Fruit fly (Drosophila melanogaster) whole organism, embryonic: ENCODE measurements around the gene CG5815.

ENCODE experiments used
- Antp ChIP-seq: fragments of 200-800 bp; sonication (Bioruptor generic); optimal IDR thresholded peaks from 3 replicates; lab custom pipeline; 2016; ENCODE audit warnings: missing biosample characterization, missing genetic modification characterization
- Bgb ChIP-seq: fragments of 200-800 bp; sonication (Bioruptor generic); IDR thresholded peaks from 2 replicates; pipeline ENCODE4 v1.3.6; 2022; ENCODE audit warnings: missing biosample characterization, missing genetic modification characterization; ENCODE audit not compliant: partially characterized antibody
- C15 ChIP-seq: fragments of 200-800 bp; sonication (Bioruptor generic); IDR thresholded peaks from 3 replicates; pipeline ENCODE4 v1.3.6; 2022; ENCODE audit warnings: missing biosample characterization, missing genetic modification characterization
- CG10147 ChIP-seq: fragments of 200-800 bp; sonication (Bioruptor generic); optimal IDR thresholded peaks from 2 replicates; lab custom pipeline; 2019; ENCODE audit warnings: missing biosample characterization, mild to moderate bottlenecking, missing genetic modification characterization, moderate library complexity
- CG10209 ChIP-seq: fragments of 200-800 bp; sonication (Bioruptor generic); optimal IDR thresholded peaks from 3 replicates; lab custom pipeline; 2017; ENCODE audit warnings: missing biosample characterization, mild to moderate bottlenecking, missing genetic modification characterization, missing genetic modification reagents
- CG10959 ChIP-seq: fragments of 200-800 bp; sonication (Bioruptor generic); IDR thresholded peaks from 2 replicates; pipeline ENCODE4 v1.3.6; 2022; ENCODE audit warnings: missing biosample characterization, missing genetic modification characterization
- CG10979 ChIP-seq: fragments of 200-800 bp; sonication (Bioruptor generic); optimal IDR thresholded peaks from 2 replicates; lab custom pipeline; 2018; ENCODE audit warnings: missing biosample characterization, mild to moderate bottlenecking, missing genetic modification characterization, moderate library complexity
- CG11723 ChIP-seq: fragments of 200-800 bp; sonication (Bioruptor generic); optimal IDR thresholded peaks from 2 replicates; lab custom pipeline; 2017; ENCODE audit warnings: missing biosample characterization, mild to moderate bottlenecking, missing genetic modification characterization
- CG12104 ChIP-seq: fragments of 200-800 bp; sonication (Bioruptor generic); optimal IDR thresholded peaks from 3 replicates; lab custom pipeline; 2016; ENCODE audit warnings: missing biosample characterization, missing genetic modification characterization
- CG13123 ChIP-seq: fragments of 200-800 bp; sonication (Bioruptor generic); optimal IDR thresholded peaks from 2 replicates; lab custom pipeline; 2016; ENCODE audit warnings: missing biosample characterization, missing genetic modification characterization
- CG17359 ChIP-seq: fragments of 200-800 bp; sonication (Bioruptor generic); optimal IDR thresholded peaks from 3 replicates; lab custom pipeline; 2018; ENCODE audit warnings: missing biosample characterization, mild to moderate bottlenecking, missing genetic modification characterization, moderate library complexity
- CG17361 ChIP-seq: fragments of 200-800 bp; sonication (Bioruptor generic); IDR thresholded peaks from 3 replicates; pipeline ENCODE4 v1.3.6; 2022; ENCODE audit warnings: missing biosample characterization, missing genetic modification characterization
- CG18262 ChIP-seq: fragments of 200-800 bp; optimal IDR thresholded peaks from 3 replicates; lab custom pipeline; 2019; ENCODE audit warnings: missing biosample characterization, mild to moderate bottlenecking, missing genetic modification characterization, moderate library complexity
- CG32532 ChIP-seq: fragments of 200-800 bp; sonication (Bioruptor generic); IDR thresholded peaks from 2 replicates; pipeline ENCODE4 v1.3.6; 2022; ENCODE audit warnings: missing biosample characterization, missing genetic modification characterization
- CG4854 ChIP-seq: fragments of 200-800 bp; sonication (Bioruptor generic); optimal IDR thresholded peaks from 2 replicates; lab custom pipeline; 2016; ENCODE audit warnings: missing biosample characterization, missing genetic modification characterization, inconsistent platforms
- CG6765 ChIP-seq: fragments of 200-800 bp; sonication (Bioruptor generic); optimal IDR thresholded peaks from 3 replicates; lab custom pipeline; 2017; ENCODE audit warnings: missing biosample characterization, mild to moderate bottlenecking, missing genetic modification characterization
- CG8281 ChIP-seq: fragments of 200-800 bp; sonication (Bioruptor generic); optimal IDR thresholded peaks from 2 replicates; lab custom pipeline; 2018; ENCODE audit warnings: missing biosample characterization, mild to moderate bottlenecking, missing genetic modification characterization, moderate library complexity
- CG8944 ChIP-seq: fragments of 200-800 bp; sonication (Bioruptor generic); optimal IDR thresholded peaks from 3 replicates; lab custom pipeline; 2016; ENCODE audit warnings: missing biosample characterization, missing genetic modification characterization
- CG9437 ChIP-seq: fragments of 200-800 bp; sonication (Bioruptor generic); optimal IDR thresholded peaks from 2 replicates; lab custom pipeline; 2018; ENCODE audit warnings: missing biosample characterization, mild to moderate bottlenecking, missing genetic modification characterization
- CG9817 ChIP-seq: fragments of 200-800 bp; sonication (Bioruptor generic); optimal IDR thresholded peaks from 2 replicates; lab custom pipeline; 2018; ENCODE audit warnings: missing biosample characterization, mild to moderate bottlenecking, missing genetic modification characterization, moderate library complexity
- CHES-1-like ChIP-seq: fragments of 200-800 bp; sonication (Bioruptor generic); optimal IDR thresholded peaks from 2 replicates; lab custom pipeline; 2016; ENCODE audit warnings: missing biosample characterization, missing genetic modification characterization
- D19B ChIP-seq: fragments of 200-800 bp; sonication (Bioruptor generic); optimal IDR thresholded peaks from 2 replicates; lab custom pipeline; 2017; ENCODE audit warnings: missing biosample characterization, mild to moderate bottlenecking, missing genetic modification characterization
- Ets65A ChIP-seq: fragments of 200-800 bp; sonication (Bioruptor generic); peaks from one replicate; lab custom pipeline; 2016; ENCODE audit warnings: missing biosample characterization, missing genetic modification characterization
- Fer1 ChIP-seq: fragments of 200-800 bp; sonication (Bioruptor generic); optimal IDR thresholded peaks from 2 replicates; lab custom pipeline; 2017; ENCODE audit warnings: missing biosample characterization, mild to moderate bottlenecking, missing genetic modification characterization
- HHEX ChIP-seq: fragments of 200-800 bp; sonication (Bioruptor generic); optimal IDR thresholded peaks from 3 replicates; lab custom pipeline; 2017; ENCODE audit warnings: missing biosample characterization, mild to moderate bottlenecking, missing genetic modification characterization, missing genetic modification reagents
- HLH3B ChIP-seq: fragments of 200-800 bp; sonication (Bioruptor generic); IDR thresholded peaks from 2 replicates; pipeline ENCODE4 v1.3.6; 2022; ENCODE audit warnings: missing biosample characterization, missing genetic modification characterization
- Meics ChIP-seq: fragments of 200-800 bp; sonication (Bioruptor generic); optimal IDR thresholded peaks from 2 replicates; lab custom pipeline; 2017; ENCODE audit warnings: missing biosample characterization, mild to moderate bottlenecking, missing genetic modification characterization
- Rfx ChIP-seq: fragments of 200-800 bp; sonication (Bioruptor generic); IDR thresholded peaks from 2 replicates; pipeline ENCODE4 v1.3.6; 2022; ENCODE audit warnings: missing biosample characterization, missing genetic modification characterization
- Sox102F ChIP-seq: fragments of 200-800 bp; sonication (Bioruptor generic); optimal IDR thresholded peaks from 2 replicates; lab custom pipeline; 2018; ENCODE audit warnings: missing biosample characterization, mild to moderate bottlenecking, missing genetic modification characterization, moderate library complexity
- Spps ChIP-seq: fragments of 200-800 bp; sonication (Bioruptor generic); optimal IDR thresholded peaks from 2 replicates; lab custom pipeline; 2018; ENCODE audit warnings: missing biosample characterization, mild to moderate bottlenecking, missing genetic modification characterization
- Tbp ChIP-seq: fragments of >200 bp; optimal IDR thresholded peaks from 2 replicates; lab custom pipeline; 2018; ENCODE audit warnings: missing biosample characterization, missing genetic modification characterization
- Xbp1 ChIP-seq: fragments of 200-800 bp; sonication (Bioruptor generic); optimal IDR thresholded peaks from 3 replicates; lab custom pipeline; 2016; ENCODE audit warnings: missing biosample characterization, mild to moderate bottlenecking, missing genetic modification characterization
- YL-1 ChIP-seq: fragments of 200-800 bp; sonication (Bioruptor generic); optimal IDR thresholded peaks from 3 replicates; lab custom pipeline; 2017; ENCODE audit warnings: missing biosample characterization, mild to moderate bottlenecking, missing genetic modification characterization
- abd-A ChIP-seq: fragments of 200-800 bp; sonication (Bioruptor generic); optimal IDR thresholded peaks from 3 replicates; lab custom pipeline; 2019; ENCODE audit warnings: missing biosample characterization, mild to moderate bottlenecking, missing genetic modification characterization, moderate library complexity
- bigmax ChIP-seq: fragments of 200-800 bp; sonication (Bioruptor generic); optimal IDR thresholded peaks from 2 replicates; lab custom pipeline; 2018; ENCODE audit warnings: missing biosample characterization, mild to moderate bottlenecking, missing genetic modification characterization
- btn ChIP-seq: fragments of 200-800 bp; sonication (Bioruptor generic); optimal IDR thresholded peaks from 2 replicates; lab custom pipeline; 2016; ENCODE audit warnings: missing biosample characterization, missing genetic modification characterization
- crol ChIP-seq: fragments of 200-800 bp; sonication (Bioruptor generic); IDR thresholded peaks from 2 replicates; pipeline ENCODE4 v1.3.6; 2022; ENCODE audit warnings: missing biosample characterization, missing genetic modification characterization
- cwo ChIP-seq: fragments of 200-800 bp; sonication (Bioruptor generic); optimal IDR thresholded peaks from 3 replicates; lab custom pipeline; 2017; ENCODE audit warnings: missing biosample characterization, missing genetic modification characterization, mild to moderate bottlenecking, moderate library complexity, missing genetic modification reagents
- dan ChIP-seq: fragments of 200-800 bp; sonication (Bioruptor generic); IDR thresholded peaks from 2 replicates; pipeline ENCODE4 v1.3.6; 2022; ENCODE audit warnings: missing biosample characterization, missing genetic modification characterization
- dati ChIP-seq: fragments of 200-800 bp; sonication (Bioruptor generic); IDR thresholded peaks from 2 replicates; pipeline ENCODE4 v1.3.6; 2022; ENCODE audit warnings: missing biosample characterization, missing genetic modification characterization
- disco-r ChIP-seq: fragments of 200-800 bp; sonication (Bioruptor generic); optimal IDR thresholded peaks from 2 replicates; lab custom pipeline; 2016; ENCODE audit warnings: missing biosample characterization, missing genetic modification characterization
- exex ChIP-seq: fragments of 200-800 bp; sonication (Bioruptor generic); optimal IDR thresholded peaks from 4 replicates; lab custom pipeline; 2018; ENCODE audit warnings: missing biosample characterization, mild to moderate bottlenecking, missing genetic modification characterization, moderate library complexity
- eyg ChIP-seq: fragments of 200-800 bp; sonication (Bioruptor generic); optimal IDR thresholded peaks from 3 replicates; lab custom pipeline; 2016; ENCODE audit warnings: missing biosample characterization, missing genetic modification characterization
- gsb-n ChIP-seq: fragments of 200-800 bp; sonication (Bioruptor generic); optimal IDR thresholded peaks from 3 replicates; lab custom pipeline; 2018; ENCODE audit warnings: missing biosample characterization, mild to moderate bottlenecking, missing genetic modification characterization
- hb ChIP-seq: fragments of 200-800 bp; sonication (Bioruptor generic); IDR thresholded peaks from 3 replicates; pipeline ENCODE4 v1.3.6; 2022; ENCODE audit warnings: missing biosample characterization, missing genetic modification characterization; ENCODE audit not compliant: partially characterized antibody
- jumu ChIP-seq: fragments of 200-800 bp; sonication (Bioruptor generic); optimal IDR thresholded peaks from 3 replicates; lab custom pipeline; 2016; ENCODE audit warnings: missing biosample characterization, missing genetic modification characterization
- kah ChIP-seq: fragments of 200-800 bp; sonication (Bioruptor generic); optimal IDR thresholded peaks from 2 replicates; lab custom pipeline; 2018; ENCODE audit warnings: missing biosample characterization, mild to moderate bottlenecking, missing genetic modification characterization
- kni ChIP-seq: fragments of 200-800 bp; sonication (Bioruptor generic); optimal IDR thresholded peaks from 3 replicates; lab custom pipeline; 2017; ENCODE audit warnings: mild to moderate bottlenecking, missing biosample characterization, missing genetic modification reagents, missing genetic modification characterization
- maf-S ChIP-seq: fragments of 200-800 bp; sonication (Bioruptor generic); optimal IDR thresholded peaks from 2 replicates; lab custom pipeline; 2016; ENCODE audit warnings: missing biosample characterization, missing genetic modification characterization
- mirr ChIP-seq: fragments of 200-800 bp; sonication (Bioruptor generic); optimal IDR thresholded peaks from 3 replicates; lab custom pipeline; 2018; ENCODE audit warnings: missing biosample characterization, mild to moderate bottlenecking, missing genetic modification characterization
- otp ChIP-seq: fragments of 200-800 bp; sonication (Bioruptor generic); IDR thresholded peaks from 3 replicates; pipeline ENCODE4, ENCODE4 v1.3.6; 2022; ENCODE audit warnings: missing biosample characterization, missing genetic modification characterization
- rib ChIP-seq: fragments of 200-800 bp; sonication (Bioruptor generic); IDR thresholded peaks from 2 replicates; pipeline ENCODE4 v1.3.6; 2022; ENCODE audit warnings: missing biosample characterization, missing genetic modification characterization

CG5815 gene

DNA sequence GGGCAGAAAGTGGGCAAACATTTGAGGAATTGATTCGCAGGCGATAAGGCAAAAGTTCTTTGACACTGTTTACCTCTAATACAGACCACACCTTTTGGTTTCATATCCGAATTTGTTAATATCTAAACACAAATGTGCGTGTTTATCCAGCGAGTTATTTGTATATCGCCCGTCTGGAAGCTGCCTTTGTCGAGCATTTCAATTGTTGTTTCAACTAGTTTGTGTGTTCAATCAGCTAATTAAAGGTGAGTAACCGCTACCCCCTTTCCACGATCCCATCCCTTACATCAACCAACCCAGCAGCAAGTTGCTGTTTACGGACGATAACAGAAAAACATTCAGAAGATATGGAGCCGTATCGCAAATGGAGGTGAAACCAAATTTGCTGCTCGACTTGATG, 19.0 kb downstream of the CG5815 start (continued):
- no peak for TF ChIP-seq Tbp
- no peak for TF ChIP-seq CG17361 (GFP tag; lab: Robert Waterston, UW)
- TF ChIP-seq C15: no peak; the same call in 2 of the 3 replicates
- peak; percentile 73 for TF ChIP-seq CG6765 (GFP tag; lab: Kevin White, UChicago)
- no peak for TF ChIP-seq abd-A (tag; lab: Kevin White, UChicago)
- TF ChIP-seq exex (tag; lab: Kevin White, UChicago): peak; percentile 40
- no peak for TF ChIP-seq bigmax (GFP tag; lab: Kevin White, UChicago)
- peak; percentile 43; the same call in 1 of the 2 replicates for TF ChIP-seq CG32532
- peak; percentile 56 for TF ChIP-seq cwo (GFP tag; lab: Kevin White, UChicago)
- no peak for TF ChIP-seq CG8944
- TF ChIP-seq eyg (GFP tag; lab: Kevin White, UChicago): peak; percentile 43
- TF ChIP-seq CG8281 (tag; lab: Kevin White, UChicago): no peak
- no peak for TF ChIP-seq gsb-n (tag; lab: Kevin White, UChicago)
- TF ChIP-seq crol: no peak
- no peak for TF ChIP-seq dati
- no peak for TF ChIP-seq disco-r (GFP tag; lab: Kevin White, UChicago)
- peak; percentile 9 for TF ChIP-seq Ets65A (GFP tag; lab: Kevin White, UChicago)
- peak; percentile 58 for TF ChIP-seq CG17359 (tag; lab: Kevin White, UChicago)
- TF ChIP-seq Antp (GFP tag; lab: Kevin White, UChicago): peak; percentile 5
- TF ChIP-seq Meics (GFP tag; lab: Kevin White, UChicago): peak; percentile 64
- no peak for TF ChIP-seq CG10979 (tag; lab: Kevin White, UChicago)
- no peak for TF ChIP-seq kah (GFP tag; lab: Kevin White, UChicago)
- peak; percentile 17 for TF ChIP-seq CG11723 (GFP tag; lab: Kevin White, UChicago)
- TF ChIP-seq CG10959 (GFP tag; lab: Robert Waterston, UW): no peak
- TF ChIP-seq D19B (GFP tag; lab: Kevin White, UChicago): no peak
- no peak for TF ChIP-seq kni (GFP tag; lab: Kevin White, UChicago)
- TF ChIP-seq Fer1 (GFP tag; lab: Kevin White, UChicago): peak; percentile 78
- no peak for TF ChIP-seq YL-1 (GFP tag; lab: Kevin White, UChicago)
- no peak for TF ChIP-seq CG9437 (GFP tag; lab: Kevin White, UChicago)
- no peak for TF ChIP-seq btn
- peak; percentile 77 for TF ChIP-seq Rfx (GFP tag; lab: Robert Waterston, UW)
- peak; percentile 72 for TF ChIP-seq CG10209 (GFP tag; lab: Kevin White, UChicago)
- TF ChIP-seq HHEX (GFP tag; lab: Kevin White, UChicago): peak; percentile 67
- TF ChIP-seq CG10147 (GFP tag; lab: Kevin White, UChicago): peak; percentile 51
- peak; percentile 16 for TF ChIP-seq maf-S (GFP tag; lab: Kevin White, UChicago)
- no peak for TF ChIP-seq Xbp1 (GFP tag; lab: Kevin White, UChicago)
- TF ChIP-seq hb (GFP tag; lab: Robert Waterston, UW): no peak
- peak; percentile 41 for TF ChIP-seq CG9817
- TF ChIP-seq dan (GFP tag; lab: Robert Waterston, UW): no peak
- no peak for TF ChIP-seq Bgb
- peak; percentile 8 for TF ChIP-seq CG13123 (GFP tag; lab: Kevin White, UChicago)
- TF ChIP-seq CG12104 (GFP tag; lab: Kevin White, UChicago): no peak
- TF ChIP-seq jumu: no peak
- peak; percentile 31; the same call in 1 of the 2 replicates for TF ChIP-seq HLH3B
- peak; percentile 49 for TF ChIP-seq CHES-1-like (GFP tag; lab: Kevin White, UChicago)
- TF ChIP-seq rib (GFP tag; lab: Robert Waterston, UW): peak; percentile 66
- TF ChIP-seq CG4854 (GFP tag; lab: Kevin White, UChicago): no peak
- TF ChIP-seq mirr: peak; percentile 54
- no peak for TF ChIP-seq otp (GFP tag; lab: Robert Waterston, UW)
- peak; percentile 33 for TF ChIP-seq Sox102F (GFP tag; lab: Kevin White, UChicago)
- TF ChIP-seq CG18262 (tag; lab: Kevin White, UChicago): no peak
- no peak for TF ChIP-seq Spps (tag; lab: Kevin White, UChicago)
